Worm (Caenorhabditis elegans): ENCODE measurements around the gene imp-3.

DNA sequence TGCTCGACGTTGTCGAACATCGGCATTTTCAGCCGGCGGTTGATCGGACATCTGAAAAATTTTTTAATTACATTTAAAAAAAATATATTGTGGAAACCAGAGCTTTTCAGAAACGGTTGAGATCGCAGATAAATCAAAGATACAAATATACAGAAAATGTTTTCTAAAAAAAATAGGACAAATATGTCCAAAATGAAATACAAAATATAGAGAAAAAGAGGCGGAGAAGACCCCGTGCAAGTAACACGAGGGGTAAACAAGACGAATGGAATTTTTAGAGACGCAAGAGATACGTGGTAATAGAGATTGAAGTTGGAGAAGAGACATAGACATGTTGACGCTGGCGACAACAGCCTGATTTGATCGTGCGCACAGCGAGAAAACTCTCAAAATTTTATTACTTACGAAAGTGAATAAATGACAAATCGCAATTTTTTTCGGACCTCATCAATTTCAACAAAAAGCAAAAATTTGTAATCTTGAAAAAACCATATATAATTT is 26.3 kb upstream of the imp-3 start, which contains the start of gene cdgs-1:
- TF ChIP-seq nhr-179 (tag; optimal IDR thresholded peaks at IDR 0.05): no peak
- TF ChIP-seq sea-2 (GFP tag; IDR thresholded peaks at IDR 0.05): no peak
- TF ChIP-seq madf-6 (GFP tag; IDR thresholded peaks at IDR 0.05): no peak
- no peak for TF ChIP-seq ztf-25 (GFP tag; IDR thresholded peaks at IDR 0.05)
- no peak for TF ChIP-seq him-1 (tag; optimal IDR thresholded peaks at IDR 0.05)
- TF ChIP-seq ama-1 (optimal IDR thresholded peaks at IDR 0.05): no peak
- TF ChIP-seq ama-1 (GFP tag; optimal IDR thresholded peaks at IDR 0.05): no peak
- TF ChIP-seq mel-28 (tag; optimal IDR thresholded peaks at IDR 0.05; ENCODE audit: borderline replicate concordance): no peak
- TF ChIP-seq Y95B8A.8 (GFP tag; IDR thresholded peaks at IDR 0.05): no peak
- no peak for TF ChIP-seq ceh-27 (GFP tag; optimal IDR thresholded peaks at IDR 0.05)
- no peak for TF ChIP-seq nhr-120 (GFP tag; IDR thresholded peaks at IDR 0.05)
- TF ChIP-seq attf-3 (GFP tag; conservative IDR thresholded peaks at IDR 0.05): no peak
- no peak for TF ChIP-seq bed-2 (GFP tag; IDR thresholded peaks at IDR 0.05)
- TF ChIP-seq nfya-1 (tag; optimal IDR thresholded peaks at IDR 0.05; ENCODE audit: borderline replicate concordance, insufficient read depth): no peak
